Fruit fly (Drosophila melanogaster) whole organism, embryonic: ENCODE results near the gene CG3999.

Experiments
- Aef1 ChIP-seq: fragments of 200-800 bp; sonication (Bioruptor generic); IDR thresholded peaks from 3 replicates; pipeline ENCODE4 v1.3.6; 2022; ENCODE audit warnings: missing biosample characterization, missing genetic modification characterization
- CG11456 ChIP-seq: fragments of 200-800 bp; sonication (Bioruptor generic); IDR thresholded peaks from 3 replicates; pipeline ENCODE4 v1.3.6; 2022; ENCODE audit warnings: missing biosample characterization, missing genetic modification characterization
- CG13424 ChIP-seq: fragments of 200-800 bp; sonication (Bioruptor generic); optimal IDR thresholded peaks from 2 replicates; lab custom pipeline; 2019; ENCODE audit warnings: missing biosample characterization, mild to moderate bottlenecking, missing genetic modification characterization, moderate library complexity
- CG14014 ChIP-seq: fragments of 200-800 bp; sonication (Bioruptor generic); IDR thresholded peaks from 2 replicates; pipeline ENCODE4 v1.3.6; 2022; ENCODE audit warnings: missing biosample characterization, missing genetic modification characterization
- CG14050 ChIP-seq: fragments of 200-800 bp; sonication (Bioruptor generic); IDR thresholded peaks from 3 replicates; pipeline ENCODE4 v1.3.6; 2022; ENCODE audit warnings: missing biosample characterization, missing genetic modification characterization
- CG14710 ChIP-seq: fragments of 200-800 bp; sonication (Bioruptor generic); optimal IDR thresholded peaks from 3 replicates; lab custom pipeline; 2019; ENCODE audit warnings: missing biosample characterization, mild to moderate bottlenecking, missing genetic modification characterization, moderate library complexity
- CG14860 ChIP-seq: fragments of 200-800 bp; sonication (Bioruptor generic); IDR thresholded peaks from 3 replicates; pipeline ENCODE4 v1.3.6; 2022; ENCODE audit warnings: missing biosample characterization, missing genetic modification characterization; ENCODE audit not compliant: partially characterized antibody
- CG15269 ChIP-seq: fragments of 200-800 bp; sonication (Bioruptor generic); optimal IDR thresholded peaks from 2 replicates; lab custom pipeline; 2018; ENCODE audit warnings: missing biosample characterization, mild to moderate bottlenecking, missing genetic modification characterization, moderate library complexity
- CG1529 ChIP-seq: fragments of 200-800 bp; sonication (Bioruptor generic); optimal IDR thresholded peaks from 3 replicates; lab custom pipeline; 2018; ENCODE audit warnings: missing biosample characterization, missing genetic modification characterization
- CG15696 ChIP-seq: fragments of 200-800 bp; sonication (Bioruptor generic); optimal IDR thresholded peaks from 2 replicates; lab custom pipeline; 2019; ENCODE audit warnings: missing biosample characterization, mild to moderate bottlenecking, missing genetic modification characterization, moderate library complexity
- CG4854 ChIP-seq: fragments of 200-800 bp; sonication (Bioruptor generic); optimal IDR thresholded peaks from 2 replicates; lab custom pipeline; 2016; ENCODE audit warnings: missing biosample characterization, missing genetic modification characterization, inconsistent platforms
- CG8388 ChIP-seq: fragments of 200-800 bp; sonication (Bioruptor generic); optimal IDR thresholded peaks from 2 replicates; lab custom pipeline; 2019; ENCODE audit warnings: missing biosample characterization, mild to moderate bottlenecking, missing genetic modification characterization, moderate library complexity
- Dip3 ChIP-seq: fragments of 200-800 bp; sonication (Bioruptor generic); optimal IDR thresholded peaks from 3 replicates; lab custom pipeline; 2016; ENCODE audit warnings: missing biosample characterization, missing genetic modification characterization
- Dp ChIP-seq: fragments of 200-800 bp; sonication (Bioruptor generic); optimal IDR thresholded peaks from 2 replicates; lab custom pipeline; 2018; ENCODE audit warnings: missing biosample characterization, mild to moderate bottlenecking, missing genetic modification characterization, moderate library complexity
- E2f1 ChIP-seq: fragments of 200-800 bp; sonication (Bioruptor generic); IDR thresholded peaks from 2 replicates; pipeline ENCODE4 v1.3.6; 2022; ENCODE audit warnings: missing biosample characterization, missing genetic modification characterization
- E2f2 ChIP-seq: fragments of 200-800 bp; sonication (Bioruptor generic); IDR thresholded peaks from 2 replicates; pipeline ENCODE4 v1.3.6; 2022; ENCODE audit warnings: missing biosample characterization, missing genetic modification characterization
- Ets65A ChIP-seq: fragments of 200-800 bp; sonication (Bioruptor generic); peaks from one replicate; lab custom pipeline; 2016; ENCODE audit warnings: missing biosample characterization, missing genetic modification characterization
- HmgD ChIP-seq: fragments of 200-800 bp; sonication (Bioruptor generic); optimal IDR thresholded peaks from 3 replicates; lab custom pipeline; 2016; ENCODE audit warnings: missing biosample characterization, missing genetic modification characterization
- HmgZ ChIP-seq: fragments of 200-800 bp; sonication (Bioruptor generic); optimal IDR thresholded peaks from 2 replicates; lab custom pipeline; 2018; ENCODE audit warnings: missing biosample characterization, mild to moderate bottlenecking, missing genetic modification characterization
- NFAT ChIP-seq: fragments of 200-800 bp; sonication (Bioruptor generic); IDR thresholded peaks from 2 replicates; pipeline ENCODE4 v1.3.6; 2022; ENCODE audit warnings: missing biosample characterization, missing genetic modification characterization
- NK7.1 ChIP-seq: fragments of 200-800 bp; sonication (Bioruptor generic); optimal IDR thresholded peaks from 3 replicates; lab custom pipeline; 2016; ENCODE audit warnings: missing biosample characterization, missing genetic modification characterization
- Poxn ChIP-seq: fragments of 200-800 bp; sonication (Bioruptor generic); IDR thresholded peaks from 2 replicates; pipeline ENCODE4 v1.3.6; 2022; ENCODE audit warnings: missing biosample characterization, missing genetic modification characterization
- Side ChIP-seq: fragments of 200-800 bp; sonication (Bioruptor generic); optimal IDR thresholded peaks from 2 replicates; lab custom pipeline; 2016; ENCODE audit warnings: missing biosample characterization, missing genetic modification characterization
- Ssrp ChIP-seq: fragments of 200-800 bp; sonication (Bioruptor generic); optimal IDR thresholded peaks from 2 replicates; lab custom pipeline; 2018; ENCODE audit warnings: missing biosample characterization, mild to moderate bottlenecking, missing genetic modification characterization, moderate library complexity
- Taf1 ChIP-seq: fragments of 200-800 bp; sonication (Bioruptor generic); IDR thresholded peaks from 2 replicates; pipeline ENCODE4 v1.3.6; 2022; ENCODE audit warnings: missing biosample characterization, missing genetic modification characterization
- Usf ChIP-seq: fragments of 200-800 bp; sonication (Bioruptor generic); optimal IDR thresholded peaks from 2 replicates; lab custom pipeline; 2017; ENCODE audit warnings: missing genotype, missing biosample characterization, missing genetic modification characterization
- chn ChIP-seq: fragments of 200-800 bp; sonication (Bioruptor generic); optimal IDR thresholded peaks from 2 replicates; lab custom pipeline; 2016; ENCODE audit warnings: missing biosample characterization, missing genetic modification characterization
- corto ChIP-seq: fragments of 200-800 bp; sonication (Bioruptor generic); optimal IDR thresholded peaks from 2 replicates; lab custom pipeline; 2016; ENCODE audit warnings: missing biosample characterization, mild to moderate bottlenecking, missing genetic modification characterization, moderate library complexity
- crc ChIP-seq: fragments of 200-800 bp; sonication (Bioruptor generic); optimal IDR thresholded peaks from 2 replicates; lab custom pipeline; 2016; ENCODE audit warnings: missing biosample characterization, missing genetic modification characterization
- da ChIP-seq: fragments of 200-800 bp; sonication (Bioruptor generic); optimal IDR thresholded peaks from 2 replicates; lab custom pipeline; 2016; ENCODE audit warnings: missing biosample characterization, missing genetic modification characterization
- eyg ChIP-seq: fragments of 200-800 bp; sonication (Bioruptor generic); optimal IDR thresholded peaks from 3 replicates; lab custom pipeline; 2016; ENCODE audit warnings: missing biosample characterization, missing genetic modification characterization
- hth ChIP-seq: fragments of >200 bp; optimal IDR thresholded peaks from 2 replicates; lab custom pipeline; 2017; ENCODE audit warnings: inconsistent platforms
- jumu ChIP-seq: fragments of 200-800 bp; sonication (Bioruptor generic); optimal IDR thresholded peaks from 3 replicates; lab custom pipeline; 2016; ENCODE audit warnings: missing biosample characterization, missing genetic modification characterization
- ken ChIP-seq: fragments of 200-800 bp; sonication (Bioruptor generic); IDR thresholded peaks from 3 replicates; pipeline ENCODE4 v1.3.6; 2022; ENCODE audit warnings: missing biosample characterization, missing genetic modification characterization
- lab ChIP-seq: fragments of 200-800 bp; sonication (Bioruptor generic); optimal IDR thresholded peaks from 3 replicates; lab custom pipeline; 2017; ENCODE audit warnings: missing biosample characterization, missing genetic modification characterization, mild to moderate bottlenecking, moderate library complexity, missing genetic modification reagents
- nau ChIP-seq: fragments of 200-800 bp; sonication (Bioruptor generic); optimal IDR thresholded peaks from 3 replicates; lab custom pipeline; 2017; ENCODE audit warnings: missing biosample characterization, mild to moderate bottlenecking, missing genetic modification characterization, missing genetic modification reagents
- otp ChIP-seq: fragments of 200-800 bp; sonication (Bioruptor generic); IDR thresholded peaks from 3 replicates; pipeline ENCODE4, ENCODE4 v1.3.6; 2022; ENCODE audit warnings: missing biosample characterization, missing genetic modification characterization
- pb ChIP-seq: fragments of 200-800 bp; sonication (Bioruptor generic); optimal IDR thresholded peaks from 3 replicates; lab custom pipeline; 2016; ENCODE audit warnings: missing biosample characterization, missing genetic modification characterization
- pita ChIP-seq: fragments of 200-800 bp; sonication (Bioruptor generic); optimal IDR thresholded peaks from 2 replicates; lab custom pipeline; 2017; ENCODE audit warnings: missing biosample characterization, mild to moderate bottlenecking, missing genetic modification characterization
- pum ChIP-seq: fragments of 200-800 bp; sonication (Bioruptor generic); optimal IDR thresholded peaks from 2 replicates; lab custom pipeline; 2016; ENCODE audit warnings: missing biosample characterization, missing genetic modification characterization
- repo ChIP-seq: fragments of 200-800 bp; sonication (Bioruptor generic); optimal IDR thresholded peaks from 2 replicates; lab custom pipeline; 2016; ENCODE audit warnings: missing biosample characterization, missing genetic modification characterization
- rib ChIP-seq: fragments of 200-800 bp; sonication (Bioruptor generic); IDR thresholded peaks from 2 replicates; pipeline ENCODE4 v1.3.6; 2022; ENCODE audit warnings: missing biosample characterization, missing genetic modification characterization
- shn ChIP-seq: fragments of 200-800 bp; sonication (Bioruptor generic); optimal IDR thresholded peaks from 3 replicates; lab custom pipeline; 2016; ENCODE audit warnings: missing biosample characterization, missing genetic modification characterization
- slbo ChIP-seq: fragments of 200-800 bp; sonication (Bioruptor generic); IDR thresholded peaks from 2 replicates; pipeline ENCODE4 v1.3.6; 2022; ENCODE audit warnings: missing biosample characterization, missing genetic modification characterization
- sob ChIP-seq: fragments of 200-800 bp; sonication (Bioruptor generic); IDR thresholded peaks from 2 replicates; pipeline ENCODE4 v1.3.6; 2022; ENCODE audit warnings: missing biosample characterization, missing genetic modification characterization
- sqz ChIP-seq: fragments of 200-800 bp; sonication (Bioruptor generic); optimal IDR thresholded peaks from 3 replicates; lab custom pipeline; 2018; ENCODE audit warnings: missing biosample characterization, mild to moderate bottlenecking, missing genetic modification characterization
- sr ChIP-seq: fragments of 200-800 bp; sonication (Bioruptor generic); IDR thresholded peaks from 3 replicates; pipeline ENCODE4 v1.3.6; 2022; ENCODE audit warnings: missing biosample characterization, missing genetic modification characterization
- ssp ChIP-seq: fragments of 200-800 bp; sonication (Bioruptor generic); IDR thresholded peaks from 2 replicates; pipeline ENCODE4 v1.3.6; 2022; ENCODE audit warnings: missing biosample characterization, missing genetic modification characterization
- tap ChIP-seq: fragments of 200-800 bp; optimal IDR thresholded peaks from 3 replicates; lab custom pipeline; 2019; ENCODE audit warnings: missing biosample characterization, mild to moderate bottlenecking, missing genetic modification characterization, moderate library complexity
- unc-4 ChIP-seq: fragments of 200-800 bp; sonication (Bioruptor generic); IDR thresholded peaks from 2 replicates; pipeline ENCODE4 v1.3.6; 2022; ENCODE audit warnings: missing biosample characterization, missing genetic modification characterization; ENCODE audit not compliant: partially characterized antibody

The CG3999 gene

dm6 chr3R:10268101-10268864 lies 17.0 kb downstream of the CG3999 start (continued):
- TF ChIP-seq CG11456 (GFP tag; lab: Robert Waterston, UW) (peak; percentile 66; the same call in 1 of the 3 replicates), Dip3 (GFP tag; lab: Kevin White, UChicago) (peak; percentile 88), CG15269 (tag; lab: Kevin White, UChicago) (peak; percentile 90), tap (peak; percentile 77), otp (GFP tag; lab: Robert Waterston, UW) (no peak; the same call in 2 of the 3 replicates), da (GFP tag; lab: Kevin White, UChicago) (peak; percentile 6), eyg (peak; percentile 67), CG14710 (tag; lab: Kevin White, UChicago) (peak; percentile 57), CG1529 (peak; percentile 64), NFAT (no peak), sob (GFP tag; lab: Robert Waterston, UW) (peak; percentile 71), Taf1 (GFP tag; lab: Robert Waterston, UW) (peak; percentile 66), jumu (GFP tag; lab: Kevin White, UChicago) (peak; percentile 50), unc-4 (GFP tag; lab: Robert Waterston, UW) (no peak), Usf (peak; percentile 63), sqz (GFP tag; lab: Kevin White, UChicago) (peak; percentile 69), Aef1 (peak; percentile 74), Poxn (GFP tag; lab: Robert Waterston, UW) (0 out of 2 replicates have a peak, but pooled peaks have one; percentile 13), pb (GFP tag; lab: Kevin White, UChicago) (peak; percentile 48), rib (GFP tag; lab: Robert Waterston, UW) (peak; percentile 11; the same call in 1 of the 2 replicates), hth (lab: Kevin White, UChicago) (no peak), chn (GFP tag; lab: Kevin White, UChicago) (peak; percentile 64), CG14860 (no peak), Dp (GFP tag; lab: Kevin White, UChicago) (no peak), Ssrp (peak; percentile 82), pita (no peak), CG13424 (tag; lab: Kevin White, UChicago) (peak; percentile 88), HmgZ (tag; lab: Kevin White, UChicago) (peak; percentile 79), CG14050 (GFP tag; lab: Robert Waterston, UW) (peak; percentile 42), CG14014 (peak; percentile 70), ssp (peak; percentile 56), corto (GFP tag; lab: Kevin White, UChicago) (peak; percentile 67), ken (GFP tag; lab: Robert Waterston, UW) (peak; percentile 38; the same call in 1 of the 3 replicates), NK7.1 (GFP tag; lab: Kevin White, UChicago) (peak; percentile 63), CG8388 (GFP tag; lab: Kevin White, UChicago) (peak; percentile 84), sr (GFP tag; lab: Robert Waterston, UW) (peak; percentile 92), E2f1 (GFP tag; lab: Robert Waterston, UW) (peak; percentile 73), lab (GFP tag; lab: Kevin White, UChicago) (peak; percentile 91), nau (peak; percentile 79), crc (GFP tag; lab: Kevin White, UChicago) (peak; percentile 76), Ets65A (GFP tag; lab: Kevin White, UChicago) (peak; percentile 97), HmgD (GFP tag; lab: Kevin White, UChicago) (peak; percentile 35), repo (GFP tag; lab: Kevin White, UChicago) (peak; percentile 69), shn (GFP tag; lab: Kevin White, UChicago) (peak; percentile 76), CG4854 (GFP tag; lab: Kevin White, UChicago) (peak; percentile 55), E2f2 (GFP tag; lab: Robert Waterston, UW) (peak; percentile 49), Side (peak; percentile 36), pum (GFP tag; lab: Kevin White, UChicago) (peak; percentile 76), slbo (GFP tag; lab: Robert Waterston, UW) (peak; percentile 86), CG15696 (tag; lab: Kevin White, UChicago) (peak; percentile 39)
